Fruit fly (Drosophila melanogaster) whole organism, embryonic: Measurements from ENCODE around the gene soti.

Source experiments
- ATbp ChIP-seq: fragments of 200-800 bp; sonication (Bioruptor generic); optimal IDR thresholded peaks from 2 replicates; lab custom pipeline; 2017; ENCODE audit warnings: missing biosample characterization, mild to moderate bottlenecking, missing genetic modification characterization, missing genetic modification reagents
- Atf3 ChIP-seq: fragments of 200-800 bp; sonication (Bioruptor generic); optimal IDR thresholded peaks from 3 replicates; lab custom pipeline; 2016; ENCODE audit warnings: missing biosample characterization, missing genetic modification characterization
- Awh ChIP-seq: fragments of 200-800 bp; sonication (Bioruptor generic); IDR thresholded peaks from 2 replicates; pipeline ENCODE4, ENCODE4 v1.3.6; 2022; ENCODE audit warnings: missing biosample characterization, missing genetic modification characterization
- BEAF-32 ChIP-seq: fragments of 200-800 bp; sonication (Bioruptor generic); optimal IDR thresholded peaks from 3 replicates; lab custom pipeline; 2017; ENCODE audit warnings: missing biosample characterization, missing genetic modification characterization, mild to moderate bottlenecking, moderate library complexity, missing genetic modification reagents
- Bgb ChIP-seq: fragments of 200-800 bp; sonication (Bioruptor generic); IDR thresholded peaks from 2 replicates; pipeline ENCODE4 v1.3.6; 2022; ENCODE audit warnings: missing biosample characterization, missing genetic modification characterization; ENCODE audit not compliant: partially characterized antibody
- CG10147 ChIP-seq: fragments of 200-800 bp; sonication (Bioruptor generic); optimal IDR thresholded peaks from 2 replicates; lab custom pipeline; 2019; ENCODE audit warnings: missing biosample characterization, mild to moderate bottlenecking, missing genetic modification characterization, moderate library complexity
- CG10654 ChIP-seq: fragments of 200-800 bp; sonication (Bioruptor generic); optimal IDR thresholded peaks from 2 replicates; lab custom pipeline; 2016; ENCODE audit warnings: missing biosample characterization, missing genetic modification characterization
- CG16779 ChIP-seq: fragments of 200-800 bp; sonication (Bioruptor generic); IDR thresholded peaks from 2 replicates; pipeline ENCODE4 v1.3.6; 2022; ENCODE audit warnings: missing biosample characterization, missing genetic modification characterization
- CG17568 ChIP-seq: fragments of 200-800 bp; sonication (Bioruptor generic); optimal IDR thresholded peaks from 2 replicates; lab custom pipeline; 2018; ENCODE audit warnings: missing biosample characterization, mild to moderate bottlenecking, missing genetic modification characterization, moderate library complexity
- CG17829 ChIP-seq: fragments of 200-800 bp; optimal IDR thresholded peaks from 2 replicates; lab custom pipeline; 2019; ENCODE audit warnings: missing biosample characterization, mild to moderate bottlenecking, missing genetic modification characterization, moderate library complexity
- CG17912 ChIP-seq: fragments of 200-800 bp; sonication (Bioruptor generic); optimal IDR thresholded peaks from 2 replicates; lab custom pipeline; 2018; ENCODE audit warnings: missing biosample characterization, mild to moderate bottlenecking, missing genetic modification characterization
- CG2712 ChIP-seq: fragments of 200-800 bp; optimal IDR thresholded peaks from 3 replicates; lab custom pipeline; 2019; ENCODE audit warnings: missing biosample characterization, mild to moderate bottlenecking, missing genetic modification characterization, moderate library complexity
- CG2875 ChIP-seq: fragments of 200-800 bp; sonication (Bioruptor generic); optimal IDR thresholded peaks from 2 replicates; lab custom pipeline; 2017; ENCODE audit warnings: missing biosample characterization, mild to moderate bottlenecking, missing genetic modification characterization, missing genetic modification reagents
- CG32772 ChIP-seq: fragments of 200-800 bp; sonication (Bioruptor generic); IDR thresholded peaks from 2 replicates; pipeline ENCODE4 v1.3.6; 2022; ENCODE audit warnings: missing biosample characterization, missing genetic modification characterization
- CG3407 ChIP-seq: fragments of 200-800 bp; sonication (Bioruptor generic); optimal IDR thresholded peaks from 2 replicates; lab custom pipeline; 2018; ENCODE audit warnings: missing biosample characterization, mild to moderate bottlenecking, missing genetic modification characterization
- CG3847 ChIP-seq: fragments of 200-800 bp; sonication (Bioruptor generic); IDR thresholded peaks from 2 replicates; pipeline ENCODE4 v1.3.6; 2022; ENCODE audit warnings: missing biosample characterization, missing genetic modification characterization
- CG6654 ChIP-seq: fragments of 200-800 bp; sonication (Bioruptor generic); optimal IDR thresholded peaks from 2 replicates; lab custom pipeline; 2017; ENCODE audit warnings: missing biosample characterization, mild to moderate bottlenecking, missing genetic modification characterization
- CG6689 ChIP-seq: fragments of 200-800 bp; sonication (Bioruptor generic); IDR thresholded peaks from 2 replicates; pipeline ENCODE4 v1.3.6; 2022; ENCODE audit warnings: missing biosample characterization, missing genetic modification characterization
- CG6813 ChIP-seq: fragments of 200-800 bp; sonication (Bioruptor generic); optimal IDR thresholded peaks from 2 replicates; lab custom pipeline; 2017; ENCODE audit warnings: missing biosample characterization, missing genetic modification characterization, mild to moderate bottlenecking, moderate library complexity, missing genetic modification reagents
- CG7372 ChIP-seq: fragments of 200-800 bp; sonication (Bioruptor generic); IDR thresholded peaks from 2 replicates; pipeline ENCODE4 v1.3.6; 2022; ENCODE audit warnings: missing biosample characterization, missing genetic modification characterization
- CG7928 ChIP-seq: fragments of 200-800 bp; sonication (Bioruptor generic); optimal IDR thresholded peaks from 2 replicates; lab custom pipeline; 2017; ENCODE audit warnings: missing biosample characterization, mild to moderate bottlenecking, missing genetic modification characterization
- CG8924 ChIP-seq: fragments of 200-800 bp; optimal IDR thresholded peaks from 3 replicates; lab custom pipeline; 2019; ENCODE audit warnings: missing biosample characterization, mild to moderate bottlenecking, missing genetic modification characterization, moderate library complexity
- Dip2 ChIP-seq: fragments of 200-800 bp; sonication (Bioruptor generic); IDR thresholded peaks from 2 replicates; pipeline ENCODE4 v1.3.6; 2022; ENCODE audit warnings: missing biosample characterization, missing genetic modification characterization
- Dll ChIP-seq: fragments of 200-800 bp; sonication (Bioruptor generic); IDR thresholded peaks from 4 replicates; pipeline ENCODE4 v1.3.6; 2022; ENCODE audit warnings: missing biosample characterization, missing genetic modification characterization; ENCODE audit not compliant: partially characterized antibody
- Drgx ChIP-seq: fragments of 200-800 bp; sonication (Bioruptor generic); IDR thresholded peaks from 2 replicates; pipeline ENCODE4 v1.3.6; 2022; ENCODE audit warnings: missing biosample characterization, missing genetic modification characterization
- ERR ChIP-seq: fragments of 200-800 bp; sonication (Bioruptor generic); optimal IDR thresholded peaks from 2 replicates; lab custom pipeline; 2016; ENCODE audit warnings: missing biosample characterization, missing genetic modification characterization
- HLHmδ ChIP-seq: fragments of 200-800 bp; sonication (Bioruptor generic); optimal IDR thresholded peaks from 2 replicates; lab custom pipeline; 2018; ENCODE audit warnings: missing biosample characterization, mild to moderate bottlenecking, missing genetic modification characterization, moderate library complexity
- Hr39 ChIP-seq: fragments of >200 bp; optimal IDR thresholded peaks from 2 replicates; lab custom pipeline; 2017
- Hsf ChIP-seq: fragments of 200-800 bp; sonication (Bioruptor generic); optimal IDR thresholded peaks from 3 replicates; lab custom pipeline; 2016; ENCODE audit warnings: missing biosample characterization, missing genetic modification characterization
- Jarid2 ChIP-seq: fragments of 200-800 bp; sonication (Bioruptor generic); optimal IDR thresholded peaks from 3 replicates; lab custom pipeline; 2017; ENCODE audit warnings: mild to moderate bottlenecking, missing biosample characterization, missing genetic modification reagents, missing genetic modification characterization
- Lpt ChIP-seq: fragments of >200 bp; optimal IDR thresholded peaks from 2 replicates; lab custom pipeline; 2018; ENCODE audit warnings: missing biosample characterization, missing genetic modification characterization
- Neu2 ChIP-seq: fragments of 200-800 bp; sonication (Bioruptor generic); optimal IDR thresholded peaks from 3 replicates; lab custom pipeline; 2016; ENCODE audit warnings: missing biosample characterization, missing genetic modification characterization, borderline replicate concordance
- Nf-YC ChIP-seq: fragments of 200-800 bp; optimal IDR thresholded peaks from 3 replicates; lab custom pipeline; 2019; ENCODE audit warnings: missing biosample characterization, mild to moderate bottlenecking, missing genetic modification characterization, moderate library complexity
- Rx ChIP-seq: fragments of 200-800 bp; sonication (Bioruptor generic); IDR thresholded peaks from 2 replicates; pipeline ENCODE4 v1.3.6; 2022; ENCODE audit warnings: missing biosample characterization, missing genetic modification characterization
- Sin3A ChIP-seq: fragments of >200 bp; optimal IDR thresholded peaks from 2 replicates; lab custom pipeline; 2018
- Vsx1 ChIP-seq: fragments of 200-800 bp; sonication (Bioruptor generic); optimal IDR thresholded peaks from 2 replicates; lab custom pipeline; 2017; ENCODE audit warnings: missing biosample characterization, mild to moderate bottlenecking, missing genetic modification characterization, missing genetic modification reagents
- ab ChIP-seq: fragments of 200-800 bp; sonication (Bioruptor generic); optimal IDR thresholded peaks from 2 replicates; lab custom pipeline; 2016; ENCODE audit warnings: missing biosample characterization, missing genetic modification characterization
- amos ChIP-seq: fragments of 200-800 bp; sonication (Bioruptor generic); IDR thresholded peaks from 2 replicates; pipeline ENCODE4 v1.3.6; 2022; ENCODE audit warnings: missing biosample characterization, missing genetic modification characterization; ENCODE audit not compliant: partially characterized antibody
- bowl ChIP-seq: fragments of 200-800 bp; sonication (Bioruptor generic); IDR thresholded peaks from 2 replicates; pipeline ENCODE4 v1.3.6; 2022; ENCODE audit warnings: missing biosample characterization, missing genetic modification characterization
- cg ChIP-seq: fragments of 200-800 bp; sonication (Bioruptor generic); optimal IDR thresholded peaks from 3 replicates; lab custom pipeline; 2019; ENCODE audit warnings: missing biosample characterization, mild to moderate bottlenecking, missing genetic modification characterization, moderate library complexity
- dmrt11E ChIP-seq: fragments of 200-800 bp; sonication (Bioruptor generic); optimal IDR thresholded peaks from 3 replicates; lab custom pipeline; 2018; ENCODE audit warnings: missing biosample characterization, mild to moderate bottlenecking, missing genetic modification characterization, moderate library complexity
- exex ChIP-seq: fragments of 200-800 bp; sonication (Bioruptor generic); optimal IDR thresholded peaks from 4 replicates; lab custom pipeline; 2018; ENCODE audit warnings: missing biosample characterization, mild to moderate bottlenecking, missing genetic modification characterization, moderate library complexity
- grau ChIP-seq: fragments of 200-800 bp; optimal IDR thresholded peaks from 3 replicates; lab custom pipeline; 2019; ENCODE audit warnings: missing biosample characterization, mild to moderate bottlenecking, missing genetic modification characterization, moderate library complexity
- hb ChIP-seq: fragments of 200-800 bp; sonication (Bioruptor generic); IDR thresholded peaks from 3 replicates; pipeline ENCODE4 v1.3.6; 2022; ENCODE audit warnings: missing biosample characterization, missing genetic modification characterization; ENCODE audit not compliant: partially characterized antibody
- luna ChIP-seq: fragments of 200-800 bp; sonication (Bioruptor generic); optimal IDR thresholded peaks from 2 replicates; lab custom pipeline; 2016; ENCODE audit warnings: missing biosample characterization, missing genetic modification characterization
- nau ChIP-seq: fragments of 200-800 bp; sonication (Bioruptor generic); optimal IDR thresholded peaks from 3 replicates; lab custom pipeline; 2017; ENCODE audit warnings: missing biosample characterization, mild to moderate bottlenecking, missing genetic modification characterization, missing genetic modification reagents
- p53 ChIP-seq: fragments of 200-800 bp; sonication (Bioruptor generic); optimal IDR thresholded peaks from 2 replicates; lab custom pipeline; 2016; ENCODE audit warnings: missing biosample characterization, missing genetic modification characterization
- prd ChIP-seq, 3 experiments: fragments of >200 bp in 2 of 3; fragments of 200-800 bp in 1 of 3; sonication (Bioruptor generic) in 1 of 3; optimal IDR thresholded peaks in 2 of 3; IDR thresholded peaks in 1 of 3; 2 replicates in 2 of 3; 3 replicates in 1 of 3; pipeline versions ENCODE4 v1.3.6 to Lab custom; 2017 to 2022; ENCODE audit warnings: missing biosample characterization in 1 of 3, missing genetic modification characterization in 1 of 3
- stc ChIP-seq: fragments of 200-800 bp; sonication (Bioruptor generic); IDR thresholded peaks from 2 replicates; pipeline ENCODE4 v1.3.6; 2022; ENCODE audit warnings: missing biosample characterization, missing genetic modification characterization
- vvl ChIP-seq: fragments of 200-800 bp; sonication (Bioruptor generic); IDR thresholded peaks from 2 replicates; pipeline ENCODE4 v1.3.6; 2022; ENCODE audit warnings: missing biosample characterization, missing genetic modification characterization
- wek ChIP-seq: fragments of 200-800 bp; sonication (Bioruptor generic); optimal IDR thresholded peaks from 3 replicates; lab custom pipeline; 2018; ENCODE audit warnings: missing biosample characterization, mild to moderate bottlenecking, missing genetic modification characterization, moderate library complexity

soti gene

dm6 chr3R:14373828-14374217 is 7.7 kb downstream of the soti start (continued):
- TF ChIP-seq CG2875 (GFP tag; lab: Kevin White, UChicago) (no peak), Dll (GFP tag; lab: Robert Waterston, UW) (no peak), Rx (GFP tag; lab: Robert Waterston, UW) (no peak), CG3847 (GFP tag; lab: Robert Waterston, UW) (no peak), CG2712 (no peak), CG7928 (GFP tag; lab: Kevin White, UChicago) (no peak), grau (tag; lab: Kevin White, UChicago) (no peak), CG16779 (GFP tag; lab: Robert Waterston, UW) (no peak), BEAF-32 (GFP tag; lab: Kevin White, UChicago) (no peak), HLHmδ (GFP tag; lab: Kevin White, UChicago) (no peak), Awh (GFP tag; lab: Robert Waterston, UW) (0 out of 2 replicates have a peak, but pooled peaks have one; percentile 11), CG6654 (GFP tag; lab: Kevin White, UChicago) (no peak), CG7372 (GFP tag; lab: Robert Waterston, UW) (no peak), nau (no peak), Nf-YC (tag; lab: Kevin White, UChicago) (no peak), CG17568 (no peak), Hr39 (lab: Kevin White, UChicago) (no peak), luna (GFP tag; lab: Kevin White, UChicago) (no peak), CG10147 (no peak), Hsf (GFP tag; lab: Kevin White, UChicago) (no peak), ERR (GFP tag; lab: Kevin White, UChicago) (no peak), vvl (GFP tag; lab: Robert Waterston, UW) (peak; percentile 52; the same call in 1 of the 2 replicates), Neu2 (GFP tag; lab: Kevin White, UChicago) (no peak), ab (GFP tag; lab: Kevin White, UChicago) (no peak), amos (no peak), Drgx (GFP tag; lab: Robert Waterston, UW) (peak; percentile 85), hb (no peak), ATbp (peak; percentile 2), Jarid2 (GFP tag; lab: Kevin White, UChicago) (no peak), CG6689 (peak; percentile 22; the same call in 1 of the 2 replicates), CG6813 (GFP tag; lab: Kevin White, UChicago) (no peak), CG17829 (tag; lab: Kevin White, UChicago) (no peak), stc (GFP tag; lab: Robert Waterston, UW) (peak; percentile 33; the same call in 1 of the 2 replicates), CG17912 (GFP tag; lab: Kevin White, UChicago) (no peak), bowl (GFP tag; lab: Robert Waterston, UW) (0 out of 2 replicates have a peak, but pooled peaks have one; percentile 31), Atf3 (no peak), CG3407 (GFP tag; lab: Kevin White, UChicago) (peak; percentile 5), p53 (GFP tag; lab: Kevin White, UChicago) (no peak), CG10654 (GFP tag; lab: Kevin White, UChicago) (no peak), cg (GFP tag; lab: Kevin White, UChicago) (no peak), prd (optimal IDR thresholded peaks at IDR 0.05; lab: Kevin White, UChicago) (no peak), prd (GFP tag; IDR thresholded peaks at IDR 0.05; lab: Robert Waterston, UW) (no peak), Bgb (GFP tag; lab: Robert Waterston, UW) (no peak), Vsx1 (GFP tag; lab: Kevin White, UChicago) (no peak), Sin3A (no peak), dmrt11E (tag; lab: Kevin White, UChicago) (peak; percentile 1), Lpt (no peak), CG8924 (tag; lab: Kevin White, UChicago) (no peak), wek (GFP tag; lab: Kevin White, UChicago) (no peak), Dip2 (no peak), exex (tag; lab: Kevin White, UChicago) (no peak), CG32772 (GFP tag; lab: Robert Waterston, UW) (no peak)
